Worm (Caenorhabditis elegans) whole organism, mixed stage, embryonic: ENCODE results near the gene cyp-13B1.
A peak's percentile ranks its signal among the peaks of the same experiment; 100 is the strongest.

Source experiments
- M03D4.4 ChIP-seq: sonication (generic microtip); optimal IDR thresholded peaks from 2 replicates; lab custom pipeline; 2017; ENCODE audit warnings: mild to moderate bottlenecking, missing genetic modification characterization, missing compliant biosample characterization
- bed-3 ChIP-seq: fragments of 200-800 bp; sonication (Bioruptor generic); optimal IDR thresholded peaks from 3 replicates; lab custom pipeline; 2018; ENCODE audit warnings: mild to moderate bottlenecking, missing genetic modification characterization, moderate library complexity, missing compliant biosample characterization
- blmp-1 ChIP-seq: fragments of 150-350 bp; optimal IDR thresholded peaks from 2 replicates; lab custom pipeline; 2014; ENCODE audit warnings: missing biosample characterization, missing genetic modification characterization
- ceh-39 ChIP-seq: fragments of 150-350 bp; optimal IDR thresholded peaks from 2 replicates; lab custom pipeline; 2014; ENCODE audit warnings: missing biosample characterization, missing genetic modification characterization
- ceh-43 ChIP-seq: fragments of 200-800 bp; sonication (Bioruptor generic); optimal IDR thresholded peaks from 2 replicates; lab custom pipeline; 2018; ENCODE audit warnings: mild to moderate bottlenecking, missing genetic modification characterization, moderate library complexity, missing compliant biosample characterization
- ceh-83 ChIP-seq: fragments of 200-800 bp; sonication (Bioruptor generic); optimal IDR thresholded peaks from 2 replicates; lab custom pipeline; 2018; ENCODE audit warnings: mild to moderate bottlenecking, missing genetic modification characterization, missing compliant biosample characterization
- ces-1 ChIP-seq: fragments of 150-350 bp; optimal IDR thresholded peaks from 2 replicates; lab custom pipeline; 2014; ENCODE audit warnings: missing biosample characterization, missing genetic modification reagents, missing genetic modification characterization
- cnd-1 ChIP-seq: fragments of 200-800 bp; sonication (Bioruptor generic); optimal IDR thresholded peaks from 2 replicates; lab custom pipeline; 2018; ENCODE audit warnings: mild to moderate bottlenecking, missing genetic modification characterization, missing compliant biosample characterization
- drap-1 ChIP-seq: fragments of 200-800 bp; sonication (Bioruptor generic); optimal IDR thresholded peaks from 3 replicates; lab custom pipeline; 2018; ENCODE audit warnings: mild to moderate bottlenecking, missing genetic modification characterization, missing compliant biosample characterization
- elt-1 ChIP-seq: sonication (generic microtip); optimal IDR thresholded peaks from 2 replicates; lab custom pipeline; 2017; ENCODE audit warnings: missing genetic modification characterization, mild to moderate bottlenecking, missing compliant biosample characterization, antibody characterized with exemption, moderate library complexity, borderline replicate concordance; ENCODE audit not compliant: insufficient read depth
- elt-3 ChIP-seq: fragments of 150-350 bp; optimal IDR thresholded peaks from 2 replicates; lab custom pipeline; 2014; ENCODE audit warnings: missing biosample characterization, missing genetic modification characterization
- flh-1 ChIP-seq: fragments of 200-800 bp; sonication (Bioruptor generic); optimal IDR thresholded peaks from 2 replicates; lab custom pipeline; 2018; ENCODE audit warnings: mild to moderate bottlenecking, missing genetic modification characterization, moderate library complexity, missing compliant biosample characterization
- ham-2 ChIP-seq: fragments of 200-800 bp; sonication (Bioruptor generic); optimal IDR thresholded peaks from 2 replicates; lab custom pipeline; 2018; ENCODE audit warnings: mild to moderate bottlenecking, missing genetic modification characterization, missing compliant biosample characterization
- hlh-1 ChIP-seq: fragments of 150-350 bp; optimal IDR thresholded peaks from 2 replicates; lab custom pipeline; 2014; ENCODE audit warnings: missing biosample characterization, missing genetic modification reagents, missing genetic modification characterization
- lin-13 ChIP-seq: fragments of 150-350 bp; optimal IDR thresholded peaks from 2 replicates; lab custom pipeline; 2014; ENCODE audit warnings: missing biosample characterization, missing genetic modification characterization
- lin-32 ChIP-seq: fragments of 200-800 bp; sonication (Bioruptor generic); optimal IDR thresholded peaks from 2 replicates; lab custom pipeline; 2018; ENCODE audit warnings: mild to moderate bottlenecking, missing genetic modification characterization, missing compliant biosample characterization
- lsy-2 ChIP-seq: fragments of 150-350 bp; optimal IDR thresholded peaks from 2 replicates; lab custom pipeline; 2014; ENCODE audit warnings: missing biosample characterization, missing genetic modification characterization
- mab-5 ChIP-seq: fragments of 150-350 bp; optimal IDR thresholded peaks from 2 replicates; lab custom pipeline; 2014; ENCODE audit warnings: missing biosample characterization, missing genetic modification characterization
- mep-1 ChIP-seq: fragments of 150-350 bp; optimal IDR thresholded peaks from 2 replicates; lab custom pipeline; 2017; ENCODE audit warnings: missing biosample characterization, missing genetic modification reagents, missing genetic modification characterization, inconsistent platforms
- mls-2 ChIP-seq: sonication (generic microtip); optimal IDR thresholded peaks from 2 replicates; lab custom pipeline; 2016; ENCODE audit warnings: mild to moderate bottlenecking, missing genetic modification characterization, moderate library complexity, missing compliant biosample characterization
- nhr-12 ChIP-seq: fragments of 150-350 bp; optimal IDR thresholded peaks from 2 replicates; lab custom pipeline; 2014; ENCODE audit warnings: missing biosample characterization, missing genetic modification characterization
- nhr-2 ChIP-seq: fragments of 150-350 bp; optimal IDR thresholded peaks from 2 replicates; lab custom pipeline; 2014; ENCODE audit warnings: missing biosample characterization, missing genetic modification characterization
- nhr-237 ChIP-seq: fragments of 150-350 bp; optimal IDR thresholded peaks from 2 replicates; lab custom pipeline; 2014; ENCODE audit warnings: missing biosample characterization, missing genetic modification characterization
- nhr-28 ChIP-seq: fragments of 150-350 bp; optimal IDR thresholded peaks from 2 replicates; lab custom pipeline; 2014; ENCODE audit warnings: missing biosample characterization, missing genetic modification characterization
- nhr-76 ChIP-seq: sonication (generic microtip); optimal IDR thresholded peaks from 2 replicates; lab custom pipeline; 2017; ENCODE audit warnings: missing biosample characterization, missing genetic modification characterization
- pha-4 ChIP-seq: fragments of 150-350 bp; optimal IDR thresholded peaks from 2 replicates; lab custom pipeline; 2018; ENCODE audit warnings: missing biosample characterization, missing genetic modification reagents, missing genetic modification characterization
- sem-2 ChIP-seq: fragments of 200-800 bp; sonication (Bioruptor generic); optimal IDR thresholded peaks from 2 replicates; lab custom pipeline; 2018; ENCODE audit warnings: mild to moderate bottlenecking, missing genetic modification characterization, missing compliant biosample characterization
- snpc-4 ChIP-seq: fragments of 150-350 bp; optimal IDR thresholded peaks from 2 replicates; lab custom pipeline; 2014; ENCODE audit warnings: missing biosample characterization, missing genetic modification characterization
- sptf-1 ChIP-seq: sonication (generic microtip); optimal IDR thresholded peaks from 2 replicates; lab custom pipeline; 2017; ENCODE audit warnings: mild to moderate bottlenecking, missing genetic modification characterization, moderate library complexity, missing compliant biosample characterization
- tbx-8 ChIP-seq: fragments of 200-800 bp; sonication (Bioruptor generic); optimal IDR thresholded peaks from 2 replicates; lab custom pipeline; 2018; ENCODE audit warnings: mild to moderate bottlenecking, missing genetic modification characterization, moderate library complexity, missing compliant biosample characterization
- unc-120 ChIP-seq: sonication (generic microtip); optimal IDR thresholded peaks from 2 replicates; lab custom pipeline; 2017; ENCODE audit warnings: missing genetic modification characterization, missing compliant biosample characterization; ENCODE audit not compliant: poor library complexity, severe bottlenecking
- unc-39 ChIP-seq: fragments of 150-350 bp; optimal IDR thresholded peaks from 2 replicates; lab custom pipeline; 2014; ENCODE audit warnings: missing biosample characterization, missing genetic modification characterization
- unc-62 ChIP-seq: fragments of 150-350 bp; optimal IDR thresholded peaks from 2 replicates; lab custom pipeline; 2014; ENCODE audit warnings: missing biosample characterization, missing genetic modification reagents, missing genetic modification characterization
- zip-8 ChIP-seq: fragments of 150-350 bp; optimal IDR thresholded peaks from 2 replicates; lab custom pipeline; 2014; ENCODE audit warnings: missing biosample characterization, missing genetic modification characterization
- ztf-11 ChIP-seq: fragments of 150-350 bp; optimal IDR thresholded peaks from 2 replicates; lab custom pipeline; 2014; ENCODE audit warnings: missing biosample characterization, missing genetic modification characterization

cyp-13B1 gene

DNA sequence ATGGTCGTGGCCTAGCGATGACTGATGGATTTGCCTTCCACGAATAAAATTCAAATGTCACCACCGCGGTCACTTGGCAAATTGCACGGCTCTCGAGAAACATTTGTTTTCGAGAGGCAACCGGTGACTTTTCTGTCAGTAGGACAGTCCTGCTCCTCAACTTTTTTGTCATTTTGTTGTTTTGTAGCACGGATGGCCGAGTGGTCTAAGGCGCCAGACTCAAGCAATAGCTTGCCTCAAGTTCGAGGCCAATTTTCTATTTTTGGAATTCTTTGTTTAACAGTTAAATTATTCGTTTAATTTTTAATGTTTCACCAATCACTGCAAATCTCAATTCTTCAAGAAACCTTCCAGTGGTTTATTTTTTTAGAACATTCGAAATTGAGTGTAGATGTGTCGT lies 34.8 kb upstream of the cyp-13B1 start:
- no peak for TF ChIP-seq lin-32 (GFP tag; lab: Kevin White, UChicago)
- no peak for TF ChIP-seq sem-2 (GFP tag; lab: Kevin White, UChicago)
- no peak for TF ChIP-seq mep-1 (tag; lab: Kevin White, UChicago)
- no peak for TF ChIP-seq elt-1
- no peak for TF ChIP-seq ceh-39 (tag; lab: Kevin White, UChicago)
- TF ChIP-seq snpc-4 (tag; lab: Kevin White, UChicago), result no peak
- no peak for TF ChIP-seq zip-8
- TF ChIP-seq nhr-2 (tag; lab: Kevin White, UChicago), result no peak
- TF ChIP-seq nhr-12 (tag; lab: Kevin White, UChicago), result no peak
- no peak for TF ChIP-seq lsy-2 (tag; lab: Kevin White, UChicago)
- no peak for TF ChIP-seq nhr-76 (tag; lab: Kevin White, UChicago)

DNA sequence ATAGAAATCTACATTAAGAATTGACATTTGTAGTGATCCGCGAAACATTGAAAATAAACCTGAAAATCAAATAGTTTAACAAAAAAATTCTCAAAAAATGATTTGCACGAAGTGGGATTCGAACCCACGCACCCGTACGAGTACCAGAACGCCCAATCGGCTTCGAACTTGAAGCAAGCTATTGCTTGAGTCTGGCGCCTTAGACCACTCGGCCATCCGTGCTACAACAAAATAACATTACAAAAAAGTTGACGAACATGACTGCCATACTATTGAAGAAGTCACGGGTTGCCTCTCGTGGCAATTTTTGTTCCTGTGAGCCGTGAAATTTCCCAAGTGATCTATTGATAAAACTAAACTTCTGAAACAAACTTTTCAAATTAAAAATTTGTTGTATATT lies 33.8 kb upstream of the cyp-13B1 start:
- no peak for TF ChIP-seq unc-120 (tag; lab: Kevin White, UChicago)
- no peak for TF ChIP-seq elt-3
- no peak for TF ChIP-seq sem-2 (GFP tag; lab: Kevin White, UChicago)
- TF ChIP-seq sptf-1 (tag; lab: Kevin White, UChicago), result no peak
- no peak for TF ChIP-seq elt-1
- TF ChIP-seq nhr-12 (tag; lab: Kevin White, UChicago), result no peak
- TF ChIP-seq ztf-11 (tag; lab: Kevin White, UChicago), result no peak
- TF ChIP-seq mls-2 (tag; lab: Kevin White, UChicago), result no peak
- TF ChIP-seq tbx-8, result no peak
- no peak for TF ChIP-seq ceh-83 (GFP tag; lab: Kevin White, UChicago)
- TF ChIP-seq nhr-28 (tag; lab: Kevin White, UChicago), result no peak
- no peak for TF ChIP-seq pha-4
- TF ChIP-seq nhr-2 (tag; lab: Kevin White, UChicago), result no peak
- no peak for TF ChIP-seq zip-8

DNA sequence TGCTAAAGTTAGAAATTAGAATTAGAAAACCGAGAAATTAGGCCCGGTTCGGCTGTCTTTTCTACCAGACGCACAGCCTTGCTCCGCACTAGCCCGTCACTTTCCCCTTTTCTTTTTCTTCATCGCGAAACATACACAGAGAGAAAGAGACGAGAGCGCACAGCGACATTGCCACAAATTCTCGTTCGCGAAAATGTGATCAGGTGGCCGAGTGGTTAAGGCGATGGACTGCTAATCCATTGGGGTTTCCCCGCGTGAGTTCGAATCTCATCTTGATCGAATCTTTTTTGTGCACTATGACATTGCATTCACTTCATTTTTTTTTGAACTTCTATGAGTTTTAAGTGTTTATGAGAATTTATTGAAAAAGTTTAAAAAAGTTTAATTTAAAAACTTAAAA lies 33.0 kb upstream of the cyp-13B1 start:
- TF ChIP-seq ceh-39 (tag; lab: Kevin White, UChicago) (no peak), bed-3 (GFP tag; lab: Kevin White, UChicago) (no peak), cnd-1 (tag; lab: Kevin White, UChicago) (peak; percentile 15), lin-32 (GFP tag; lab: Kevin White, UChicago) (no peak), hlh-1 (tag; lab: Kevin White, UChicago) (no peak), lsy-2 (tag; lab: Kevin White, UChicago) (no peak), mab-5 (no peak), nhr-76 (tag; lab: Kevin White, UChicago) (no peak), ces-1 (peak; percentile 32), sptf-1 (tag; lab: Kevin White, UChicago) (peak; percentile 23), flh-1 (GFP tag; lab: Kevin White, UChicago) (no peak), pha-4 (no peak), nhr-12 (tag; lab: Kevin White, UChicago) (no peak), sem-2 (GFP tag; lab: Kevin White, UChicago) (no peak), snpc-4 (tag; lab: Kevin White, UChicago) (no peak), unc-120 (tag; lab: Kevin White, UChicago) (no peak), M03D4.4 (tag; lab: Kevin White, UChicago) (no peak), ceh-83 (GFP tag; lab: Kevin White, UChicago) (peak; percentile 21), ham-2 (no peak), nhr-237 (no peak), ztf-11 (tag; lab: Kevin White, UChicago) (no peak), elt-3 (no peak), nhr-2 (tag; lab: Kevin White, UChicago) (no peak), mls-2 (tag; lab: Kevin White, UChicago) (no peak), ceh-43 (GFP tag; lab: Kevin White, UChicago) (no peak), unc-62 (GFP tag; lab: Kevin White, UChicago) (no peak), lin-13 (tag; lab: Kevin White, UChicago) (no peak), blmp-1 (tag; lab: Kevin White, UChicago) (no peak), zip-8 (no peak), nhr-28 (tag; lab: Kevin White, UChicago) (no peak), mep-1 (tag; lab: Kevin White, UChicago) (peak; percentile 3), elt-1 (no peak), unc-39 (tag; lab: Kevin White, UChicago) (no peak), tbx-8 (no peak), drap-1 (GFP tag; lab: Kevin White, UChicago) (peak; percentile 46)
